Fruit fly (Drosophila melanogaster) whole organism, pupa: ENCODE measurements around the gene Ctr1A.

Experiments
- EcR ChIP-seq: fragments of 200-800 bp; sonication (Bioruptor generic); optimal IDR thresholded peaks from 3 replicates; lab custom pipeline; 2019; ENCODE audit warnings: missing biosample characterization, missing genetic modification characterization, mild to moderate bottlenecking, moderate library complexity, missing genetic modification reagents
- Ets98B ChIP-seq: fragments of 200-800 bp; sonication (Bioruptor generic); IDR thresholded peaks from 2 replicates; pipeline ENCODE4 v1.3.6; 2022; ENCODE audit warnings: missing biosample characterization, missing genetic modification characterization

DNA sequence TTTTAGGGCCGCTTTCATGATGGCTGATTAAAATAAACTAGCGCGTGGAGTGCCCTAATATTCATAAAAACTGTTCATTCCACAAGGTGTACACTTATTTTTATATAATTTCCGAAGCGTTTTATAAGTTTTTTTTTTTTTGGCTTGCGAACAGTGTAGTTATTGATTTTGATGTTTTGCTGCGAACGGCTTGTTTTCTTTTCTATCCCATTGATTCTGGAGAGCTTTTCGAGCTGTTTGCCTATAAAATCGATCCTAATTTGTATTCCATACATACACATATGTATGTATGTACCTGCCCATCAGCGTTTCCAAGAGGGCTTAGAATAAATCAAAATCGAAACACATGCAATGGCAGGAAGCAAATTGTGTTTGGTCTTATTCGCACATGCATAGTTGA, 48.8 kb downstream of the Ctr1A start:
- TF ChIP-seq EcR (GFP tag; lab: Kevin White, UChicago), result no peak
- no peak for TF ChIP-seq Ets98B (GFP tag; lab: Robert Waterston, UW)
